Worm (Caenorhabditis elegans) whole organism, midembryonic: ENCODE measurements around the gene best-14.

ENCODE experiments used
- cog-1 ChIP-seq: sonication (generic microtip); optimal IDR thresholded peaks from 2 replicates; lab custom pipeline; 2016; ENCODE audit warnings: missing genetic modification characterization, missing compliant biosample characterization
- flt-1 ChIP-seq: fragments of 200-800 bp; sonication (Bioruptor generic); IDR thresholded peaks from 2 replicates; pipeline ENCODE4 v1.3.6; 2022; ENCODE audit warnings: missing genetic modification characterization, missing compliant biosample characterization
- med-1 ChIP-seq: sonication (generic microtip); optimal IDR thresholded peaks from 2 replicates; lab custom pipeline; 2017; ENCODE audit warnings: missing genetic modification characterization, mild to moderate bottlenecking, missing compliant biosample characterization, antibody characterized with exemption, missing genetic modification reagents; ENCODE audit not compliant: insufficient read depth
- ref-1 ChIP-seq: fragments of 200-800 bp; sonication (Bioruptor generic); conservative IDR thresholded peaks from 2 replicates; pipeline ENCODE4 v1.3.6; 2022; ENCODE audit warnings: missing genetic modification reagents, missing genetic modification characterization, missing compliant biosample characterization
- tab-1 ChIP-seq: fragments of 200-800 bp; sonication (Bioruptor generic); IDR thresholded peaks from 2 replicates; pipeline ENCODE4 v1.3.6; 2022; ENCODE audit warnings: missing genetic modification characterization, missing compliant biosample characterization
- ztf-23 ChIP-seq: fragments of 200-800 bp; sonication (Bioruptor generic); IDR thresholded peaks from 2 replicates; pipeline ENCODE4 v1.3.6; 2022; ENCODE audit warnings: missing genetic modification reagents, missing genetic modification characterization, missing compliant biosample characterization
- ztf-29 ChIP-seq: fragments of 200-800 bp; sonication (Bioruptor generic); IDR thresholded peaks from 2 replicates; pipeline ENCODE4 v1.3.6; 2022; ENCODE audit warnings: missing genetic modification reagents, missing genetic modification characterization, missing compliant biosample characterization

DNA sequence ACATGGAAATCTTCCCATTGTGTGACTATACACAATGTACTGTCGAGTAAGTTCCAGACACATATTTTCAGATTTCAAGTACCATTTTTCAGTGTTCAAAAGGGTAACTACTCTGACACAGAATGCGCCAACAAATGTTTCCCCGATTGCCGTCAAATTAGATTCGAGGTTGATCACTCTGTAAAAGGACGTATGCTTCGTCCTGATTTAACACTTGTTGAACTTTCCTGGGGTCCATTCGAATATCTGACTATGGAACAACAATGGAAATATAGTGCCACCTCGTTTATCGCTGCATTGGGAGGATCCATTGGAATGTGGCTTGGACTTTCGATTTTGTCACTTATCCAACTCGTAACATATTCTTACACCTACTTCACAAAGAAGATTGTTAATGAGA lies 16.4 kb downstream of the best-14 start:
- TF ChIP-seq ztf-23 (GFP tag; lab: Robert Waterston, UW): no peak
- TF ChIP-seq cog-1 (tag; lab: Kevin White, UChicago): no peak
- TF ChIP-seq ref-1 (GFP tag; lab: Robert Waterston, UW): no peak
- TF ChIP-seq ztf-29 (GFP tag; lab: Robert Waterston, UW): no peak
- no peak for TF ChIP-seq flt-1
- no peak for TF ChIP-seq med-1
- no peak for TF ChIP-seq tab-1 (GFP tag; lab: Robert Waterston, UW)
